Worm (Caenorhabditis elegans): ENCODE measurements around the gene F36H5.13.

ce11 chrII:1735145-1735544 is 15.2 kb downstream of the F36H5.13 start:
- TF ChIP-seq fkh-10 (GFP tag; optimal IDR thresholded peaks at IDR 0.05) (no peak), nhr-67 (tag; optimal IDR thresholded peaks at IDR 0.05) (no peak), ztf-4 (tag; optimal IDR thresholded peaks at IDR 0.05) (no peak), nhr-77 (tag; optimal IDR thresholded peaks at IDR 0.05) (no peak), ama-1 (optimal IDR thresholded peaks at IDR 0.05) (no peak)

All from whole organism, L3 larva.